Worm (Caenorhabditis elegans) whole organism, mixed stage, embryonic: Measurements from ENCODE around the gene F38B6.7.

Source experiments
- lsy-2 ChIP-seq: fragments of 150-350 bp; optimal IDR thresholded peaks from 2 replicates; lab custom pipeline; 2014; ENCODE audit warnings: missing biosample characterization, missing genetic modification characterization
- nhr-28 ChIP-seq: fragments of 150-350 bp; optimal IDR thresholded peaks from 2 replicates; lab custom pipeline; 2014; ENCODE audit warnings: missing biosample characterization, missing genetic modification characterization
- unc-39 ChIP-seq: fragments of 150-350 bp; optimal IDR thresholded peaks from 2 replicates; lab custom pipeline; 2014; ENCODE audit warnings: missing biosample characterization, missing genetic modification characterization
- unc-62 ChIP-seq: fragments of 150-350 bp; optimal IDR thresholded peaks from 2 replicates; lab custom pipeline; 2014; ENCODE audit warnings: missing biosample characterization, missing genetic modification reagents, missing genetic modification characterization
- zip-8 ChIP-seq: fragments of 150-350 bp; optimal IDR thresholded peaks from 2 replicates; lab custom pipeline; 2014; ENCODE audit warnings: missing biosample characterization, missing genetic modification characterization

- TF ChIP-seq unc-62 = no peak
- no peak for TF ChIP-seq lsy-2 (tag; lab: Kevin White, UChicago)
- no peak for TF ChIP-seq unc-39
- no peak for TF ChIP-seq zip-8 (tag; lab: Kevin White, UChicago)
- no peak for TF ChIP-seq nhr-28 (tag; lab: Kevin White, UChicago)
These were observed 40.4 kb upstream of the F38B6.7 start for ce11 chrX:6738535-6738934.
